Worm (Caenorhabditis elegans): Measurements from ENCODE around the gene F54C8.1.
"Not testable (repeated sequence)": the region's sequence is repeated elsewhere in the genome, so short reads cannot be mapped to it uniquely, and the experiment has no call there.

Gene F54C8.1

DNA sequence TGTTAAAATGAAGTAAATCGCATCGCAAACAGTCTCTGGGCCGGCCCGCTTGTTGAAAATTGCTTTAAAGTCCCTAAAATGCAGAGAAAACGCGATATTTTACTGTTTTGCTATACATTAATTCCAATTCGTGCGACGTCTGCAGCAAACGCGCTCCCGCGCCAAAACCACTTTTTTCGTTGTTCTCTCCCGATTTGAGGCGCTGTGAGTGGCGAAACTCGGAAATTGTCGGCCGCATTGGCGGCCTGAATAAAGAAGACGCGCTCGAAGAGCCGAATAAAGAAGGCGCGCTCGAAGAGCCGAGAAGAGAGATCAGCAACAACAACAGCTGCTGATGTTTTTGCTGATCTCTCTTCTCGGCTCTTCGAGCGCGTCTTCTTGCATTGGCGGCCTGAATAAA is 31.2 kb upstream of the F54C8.1 start (continued):
- TF ChIP-seq cebp-1 (GFP tag; IDR thresholded peaks at IDR 0.05), result peak; percentile 74
- TF ChIP-seq cebp-1 (tag; optimal IDR thresholded peaks at IDR 0.05), result not testable (repeated sequence)
- TF ChIP-seq ztf-18 (tag; optimal IDR thresholded peaks at IDR 0.05), result peak; percentile 73

- TF ChIP-seq F49E8.2 (tag; optimal IDR thresholded peaks at IDR 0.05; ENCODE audit: insufficient read depth) (no peak), ZK185.1 (tag; optimal IDR thresholded peaks at IDR 0.05; ENCODE audit: poor library complexity, severe bottlenecking) (no peak), ceh-100 (GFP tag; IDR thresholded peaks at IDR 0.05) (no peak), lag-1 (GFP tag; IDR thresholded peaks at IDR 0.05) (no peak), lin-35 (GFP tag; optimal IDR thresholded peaks at IDR 0.05) (no peak), sea-2 (GFP tag; IDR thresholded peaks at IDR 0.05) (no peak), ccch-3 (GFP tag; optimal IDR thresholded peaks at IDR 0.05) (no peak), B0336.3 (GFP tag; IDR thresholded peaks at IDR 0.05) (no peak), hsf-1 (GFP tag; IDR thresholded peaks at IDR 0.05) (no peak), gei-17 (GFP tag; optimal IDR thresholded peaks at IDR 0.05) (no peak), dox-1 (GFP tag; IDR thresholded peaks at IDR 0.05) (no peak), egl-18 (GFP tag; IDR thresholded peaks at IDR 0.05) (no peak), egrh-3 (GFP tag; IDR thresholded peaks at IDR 0.05) (no peak), zfh-2 (GFP tag; conservative IDR thresholded peaks at IDR 0.05) (no peak)
Measured at ce11 chrIII:9413340-9413739, 26.2 kb upstream of the F54C8.1 start, which contains the start of gene T26G10.3. Gene T26G10.3, minus strand, starts transcription at chrIII:9413440.

ce11 chrIII:9420231-9420630 is 19.3 kb upstream of the F54C8.1 start, which contains the start of gene T26G10.4:
Gene T26G10.4, plus strand, starts transcription at chrIII:9420531.
- not testable (repeated sequence) for TF ChIP-seq F57C9.4, atf-7, ceh-79 (tag; optimal IDR thresholded peaks at IDR 0.05)

DNA sequence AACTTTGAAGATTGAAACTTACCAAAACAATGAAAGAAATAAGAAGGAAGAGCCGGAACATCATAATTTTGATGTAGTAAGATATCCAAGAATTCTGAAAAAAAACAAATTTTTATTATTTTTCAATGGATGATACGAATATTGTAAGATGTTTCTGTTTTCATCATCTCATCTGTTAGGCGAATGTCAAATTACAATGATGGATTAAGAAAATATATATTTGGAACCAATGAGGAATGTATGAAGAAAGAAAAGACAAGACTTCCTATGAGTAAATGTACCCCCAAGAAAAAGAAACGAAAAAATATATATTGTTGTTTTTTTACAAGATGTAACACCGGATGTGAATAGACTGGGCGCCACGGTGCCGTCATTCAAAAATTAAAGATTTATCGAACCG is 13.2 kb upstream of the F54C8.1 start, which contains the start of gene T26G10.5:
T26G10.5 (minus strand) TSS at position 101 of the 400 bp plus-strand sequence.
- no peak for TF ChIP-seq tlf-1 (GFP tag; optimal IDR thresholded peaks at IDR 0.05)
- no peak for TF ChIP-seq ama-1 (optimal IDR thresholded peaks at IDR 0.05)
- no peak for TF ChIP-seq ama-1 (GFP tag; optimal IDR thresholded peaks at IDR 0.05)
- TF ChIP-seq ztf-22 (GFP tag; optimal IDR thresholded peaks at IDR 0.05), result no peak

- TF ChIP-seq hsf-1 (GFP tag; IDR thresholded peaks at IDR 0.05) (peak; percentile 94), lsl-1 (GFP tag; optimal IDR thresholded peaks at IDR 0.05) (peak; percentile 80), F39B2.1 (GFP tag; IDR thresholded peaks at IDR 0.05) (no peak), snpc-3.4 (tag; optimal IDR thresholded peaks at IDR 0.05) (peak; percentile 77), ztf-18 (tag; optimal IDR thresholded peaks at IDR 0.05) (peak; percentile 96), cebp-1 (GFP tag; IDR thresholded peaks at IDR 0.05) (no peak), cebp-1 (tag; optimal IDR thresholded peaks at IDR 0.05) (no peak), mes-4 (tag; optimal IDR thresholded peaks at IDR 0.05) (no peak), tlf-1 (GFP tag; optimal IDR thresholded peaks at IDR 0.05) (peak; percentile 15), ceh-27 (GFP tag; optimal IDR thresholded peaks at IDR 0.05) (no peak), C06A6.2 (GFP tag; conservative IDR thresholded peaks at IDR 0.05) (no peak), F57C9.4 (tag; optimal IDR thresholded peaks at IDR 0.05) (no peak), madf-6 (GFP tag; IDR thresholded peaks at IDR 0.05) (peak; percentile 99), Y67H2A.10 (GFP tag; conservative IDR thresholded peaks at IDR 0.05) (no peak), bed-1 (GFP tag; IDR thresholded peaks at IDR 0.05) (no peak), snpc-1.1 (tag; optimal IDR thresholded peaks at IDR 0.05; ENCODE audit: insufficient read depth) (peak; percentile 39), hlh-12 (tag; optimal IDR thresholded peaks at IDR 0.05) (no peak), ccch-3 (GFP tag; optimal IDR thresholded peaks at IDR 0.05) (no peak), dpl-1 (GFP tag; optimal IDR thresholded peaks at IDR 0.05) (peak; percentile 61), cebp-2 (GFP tag; IDR thresholded peaks at IDR 0.05) (no peak), ceh-91 (GFP tag; IDR thresholded peaks at IDR 0.05) (peak; percentile 61), nfya-2 (GFP tag; IDR thresholded peaks at IDR 0.05) (no peak), pha-4 (tag; optimal IDR thresholded peaks at IDR 0.05) (no peak), madf-8 (GFP tag; conservative IDR thresholded peaks at IDR 0.05) (peak; percentile 99), madf-10 (tag; optimal IDR thresholded peaks at IDR 0.05) (no peak)
Measured at ce11 chrIII:9433576-9434107, 5.9 kb upstream of the F54C8.1 start, which contains the start of gene cpar-1. Gene cpar-1, plus strand, starts transcription at chrIII:9434057.
